Worm (Caenorhabditis elegans): Measurements from ENCODE around the gene rbm-28.

The rbm-28 gene

ce11 chrII:14856922-14857321 lies at the start of gene rbm-28:
Gene rbm-28 (plus strand): TSS chrII:14857259.
- TF ChIP-seq aly-1 (tag; optimal IDR thresholded peaks at IDR 0.05) (no peak), tbx-11 (GFP tag; IDR thresholded peaks at IDR 0.05) (no peak), pes-1 (GFP tag; IDR thresholded peaks at IDR 0.05) (peak; percentile 67; the same call in 1 of the 2 replicates), F13C5.2 (tag; optimal IDR thresholded peaks at IDR 0.05) (no peak), ets-7 (tag; optimal IDR thresholded peaks at IDR 0.05) (no peak), hnd-1 (tag; optimal IDR thresholded peaks at IDR 0.05) (no peak), ceh-13 (GFP tag; optimal IDR thresholded peaks at IDR 0.05) (no peak), ceh-36 (tag; optimal IDR thresholded peaks at IDR 0.05) (no peak), tbx-37 (GFP tag; conservative IDR thresholded peaks at IDR 0.05) (peak; percentile 62; the same call in 1 of the 2 replicates)

- TF ChIP-seq tra-4 (tag; optimal IDR thresholded peaks at IDR 0.05) (no peak), F13C5.2 (tag; optimal IDR thresholded peaks at IDR 0.05) (no peak), flt-1 (GFP tag; IDR thresholded peaks at IDR 0.05) (no peak), ets-7 (tag; optimal IDR thresholded peaks at IDR 0.05) (no peak), aly-1 (tag; optimal IDR thresholded peaks at IDR 0.05) (no peak), ama-1 (optimal IDR thresholded peaks at IDR 0.05) (no peak), ceh-36 (tag; optimal IDR thresholded peaks at IDR 0.05) (no peak), hmbx-1 (tag; optimal IDR thresholded peaks at IDR 0.05) (no peak), tbx-37 (GFP tag; conservative IDR thresholded peaks at IDR 0.05) (no peak), ceh-13 (GFP tag; optimal IDR thresholded peaks at IDR 0.05) (no peak), pes-1 (GFP tag; IDR thresholded peaks at IDR 0.05) (no peak)
Measured at ce11 chrII:14808686-14809085, 48.4 kb upstream of the rbm-28 start, which contains the start of gene W01D2.6. Gene W01D2.6 (plus strand): TSS chrII:14808986.

- no peak for TF ChIP-seq hnd-1 (tag; optimal IDR thresholded peaks at IDR 0.05)
- TF ChIP-seq hmg-4 (GFP tag; optimal IDR thresholded peaks at IDR 0.05): no peak
- TF ChIP-seq F13C5.2 (tag; optimal IDR thresholded peaks at IDR 0.05): no peak
- TF ChIP-seq pes-1 (GFP tag; IDR thresholded peaks at IDR 0.05): no peak
- TF ChIP-seq hmbx-1 (tag; optimal IDR thresholded peaks at IDR 0.05): no peak
Measured at ce11 chrII:14810609-14811008, 46.5 kb upstream of the rbm-28 start.

- TF ChIP-seq F13C5.2 (tag; optimal IDR thresholded peaks at IDR 0.05) (no peak), ceh-36 (tag; optimal IDR thresholded peaks at IDR 0.05) (no peak), scrt-1 (GFP tag; IDR thresholded peaks at IDR 0.05) (no peak), pes-1 (GFP tag; IDR thresholded peaks at IDR 0.05) (no peak), hmg-4 (GFP tag; optimal IDR thresholded peaks at IDR 0.05) (no peak), flt-1 (GFP tag; IDR thresholded peaks at IDR 0.05) (no peak), tbx-11 (GFP tag; IDR thresholded peaks at IDR 0.05) (no peak), tbx-37 (GFP tag; conservative IDR thresholded peaks at IDR 0.05) (no peak), hmbx-1 (tag; optimal IDR thresholded peaks at IDR 0.05) (no peak), aly-1 (tag; optimal IDR thresholded peaks at IDR 0.05) (no peak), tra-4 (tag; optimal IDR thresholded peaks at IDR 0.05) (no peak), ama-1 (optimal IDR thresholded peaks at IDR 0.05) (no peak), sea-1 (GFP tag; conservative IDR thresholded peaks at IDR 0.05) (no peak)
Measured at ce11 chrII:14811472-14811871, 45.6 kb upstream of the rbm-28 start.

ce11 chrII:14812231-14812630 lies 44.8 kb upstream of the rbm-28 start, which contains the start of gene osta-3:
Gene osta-3 (plus strand): TSS chrII:14812531.
- TF ChIP-seq sea-1 (GFP tag; conservative IDR thresholded peaks at IDR 0.05) (no peak), tbx-37 (GFP tag; conservative IDR thresholded peaks at IDR 0.05) (no peak), tbx-11 (GFP tag; IDR thresholded peaks at IDR 0.05) (no peak), B0310.2 (tag; optimal IDR thresholded peaks at IDR 0.05) (no peak), pes-1 (GFP tag; IDR thresholded peaks at IDR 0.05) (no peak), scrt-1 (GFP tag; IDR thresholded peaks at IDR 0.05) (no peak), hnd-1 (tag; optimal IDR thresholded peaks at IDR 0.05) (no peak), hmbx-1 (tag; optimal IDR thresholded peaks at IDR 0.05) (no peak), flt-1 (GFP tag; IDR thresholded peaks at IDR 0.05) (no peak), ama-1 (optimal IDR thresholded peaks at IDR 0.05) (no peak), ceh-13 (GFP tag; optimal IDR thresholded peaks at IDR 0.05) (no peak), hmg-4 (GFP tag; optimal IDR thresholded peaks at IDR 0.05) (no peak), ceh-36 (tag; optimal IDR thresholded peaks at IDR 0.05) (no peak), aly-1 (tag; optimal IDR thresholded peaks at IDR 0.05) (no peak), tra-4 (tag; optimal IDR thresholded peaks at IDR 0.05) (no peak), F13C5.2 (tag; optimal IDR thresholded peaks at IDR 0.05) (no peak)

- TF ChIP-seq hmg-4 (GFP tag; optimal IDR thresholded peaks at IDR 0.05): no peak
- no peak for TF ChIP-seq sea-1 (GFP tag; conservative IDR thresholded peaks at IDR 0.05)
- no peak for TF ChIP-seq pes-1 (GFP tag; IDR thresholded peaks at IDR 0.05)
- TF ChIP-seq B0310.2 (tag; optimal IDR thresholded peaks at IDR 0.05): no peak
- TF ChIP-seq aly-1 (tag; optimal IDR thresholded peaks at IDR 0.05): no peak
- TF ChIP-seq flt-1 (GFP tag; IDR thresholded peaks at IDR 0.05): no peak
- TF ChIP-seq tbx-11 (GFP tag; IDR thresholded peaks at IDR 0.05): no peak
- TF ChIP-seq ceh-36 (tag; optimal IDR thresholded peaks at IDR 0.05): no peak
- TF ChIP-seq tbx-37 (GFP tag; conservative IDR thresholded peaks at IDR 0.05): no peak
- TF ChIP-seq ama-1 (optimal IDR thresholded peaks at IDR 0.05): no peak
- no peak for TF ChIP-seq tra-4 (tag; optimal IDR thresholded peaks at IDR 0.05)
- TF ChIP-seq F13C5.2 (tag; optimal IDR thresholded peaks at IDR 0.05): no peak
- no peak for TF ChIP-seq scrt-1 (GFP tag; IDR thresholded peaks at IDR 0.05)
- no peak for TF ChIP-seq hnd-1 (tag; optimal IDR thresholded peaks at IDR 0.05)
- no peak for TF ChIP-seq ets-7 (tag; optimal IDR thresholded peaks at IDR 0.05)
- TF ChIP-seq ceh-13 (GFP tag; optimal IDR thresholded peaks at IDR 0.05): no peak
- no peak for TF ChIP-seq hmbx-1 (tag; optimal IDR thresholded peaks at IDR 0.05)
Measured at ce11 chrII:14812661-14813060, 44.4 kb upstream of the rbm-28 start.

ce11 chrII:14813106-14813505 lies 44.0 kb upstream of the rbm-28 start:
- no peak for TF ChIP-seq tra-4 (tag; optimal IDR thresholded peaks at IDR 0.05)
- no peak for TF ChIP-seq hmg-4 (GFP tag; optimal IDR thresholded peaks at IDR 0.05)
- TF ChIP-seq pes-1 (GFP tag; IDR thresholded peaks at IDR 0.05): no peak
- no peak for TF ChIP-seq ceh-36 (tag; optimal IDR thresholded peaks at IDR 0.05)
- no peak for TF ChIP-seq scrt-1 (GFP tag; IDR thresholded peaks at IDR 0.05)
- no peak for TF ChIP-seq F13C5.2 (tag; optimal IDR thresholded peaks at IDR 0.05)

All from whole organism, early embryonic.